Worm (Caenorhabditis elegans): ENCODE results near the gene Y43F8A.1.

ce11 chrV:19355219-19355618 is 15.1 kb upstream of the Y43F8A.1 start:
- no peak for TF ChIP-seq dao-5 (tag; optimal IDR thresholded peaks at IDR 0.05)
- TF ChIP-seq W03F9.2 (tag; optimal IDR thresholded peaks at IDR 0.05): no peak
- no peak for TF ChIP-seq him-1 (tag; optimal IDR thresholded peaks at IDR 0.05)

All from whole organism, L4/young adult.